Fruit fly (Drosophila melanogaster): ENCODE data around the gene Srp14.

DNA sequence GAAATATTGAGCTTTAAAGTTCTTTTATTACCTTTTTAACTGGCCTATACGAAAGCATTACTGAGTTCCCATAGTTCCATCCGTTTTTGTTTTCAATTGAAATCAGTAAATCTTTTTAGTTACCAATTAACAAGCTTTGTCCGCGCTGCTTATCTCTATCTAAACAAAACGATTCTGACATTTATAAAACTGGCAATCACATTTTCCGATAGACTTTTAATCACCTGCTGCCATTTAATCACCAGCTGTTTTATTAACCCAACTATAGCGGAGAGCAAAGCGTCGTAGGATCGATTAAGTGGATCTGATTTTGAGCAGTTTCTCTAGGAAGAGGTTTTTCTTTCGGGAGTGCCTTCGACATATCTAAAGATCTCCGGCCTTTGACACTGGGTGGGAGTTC, 22.7 kb downstream of the Srp14 start:
- no peak for TF ChIP-seq CG13204 (GFP tag; optimal IDR thresholded peaks at IDR 0.05)
- no peak for TF ChIP-seq CG14655 (GFP tag; optimal IDR thresholded peaks at IDR 0.05)
- TF ChIP-seq D1 (tag; optimal IDR thresholded peaks at IDR 0.05), result no peak
- no peak for TF ChIP-seq CG10348 (GFP tag; IDR thresholded peaks at IDR 0.05)

Data from whole organism, pupa.